Worm (Caenorhabditis elegans) whole organism, mixed stage, embryonic: ENCODE measurements around the gene C34C12.7.

Experiments
- elt-1 ChIP-seq: sonication (generic microtip); optimal IDR thresholded peaks from 2 replicates; lab custom pipeline; 2017; ENCODE audit warnings: missing genetic modification characterization, mild to moderate bottlenecking, missing compliant biosample characterization, antibody characterized with exemption, moderate library complexity, borderline replicate concordance; ENCODE audit not compliant: insufficient read depth
- flh-1 ChIP-seq: fragments of 200-800 bp; sonication (Bioruptor generic); optimal IDR thresholded peaks from 2 replicates; lab custom pipeline; 2018; ENCODE audit warnings: mild to moderate bottlenecking, missing genetic modification characterization, moderate library complexity, missing compliant biosample characterization
- lsy-2 ChIP-seq: fragments of 150-350 bp; optimal IDR thresholded peaks from 2 replicates; lab custom pipeline; 2014; ENCODE audit warnings: missing biosample characterization, missing genetic modification characterization
- mep-1 ChIP-seq: fragments of 150-350 bp; optimal IDR thresholded peaks from 2 replicates; lab custom pipeline; 2017; ENCODE audit warnings: missing biosample characterization, missing genetic modification reagents, missing genetic modification characterization, inconsistent platforms
- nhr-237 ChIP-seq: fragments of 150-350 bp; optimal IDR thresholded peaks from 2 replicates; lab custom pipeline; 2014; ENCODE audit warnings: missing biosample characterization, missing genetic modification characterization
- nhr-76 ChIP-seq: sonication (generic microtip); optimal IDR thresholded peaks from 2 replicates; lab custom pipeline; 2017; ENCODE audit warnings: missing biosample characterization, missing genetic modification characterization
- unc-62 ChIP-seq: fragments of 150-350 bp; optimal IDR thresholded peaks from 2 replicates; lab custom pipeline; 2014; ENCODE audit warnings: missing biosample characterization, missing genetic modification reagents, missing genetic modification characterization
- ztf-11 ChIP-seq: fragments of 150-350 bp; optimal IDR thresholded peaks from 2 replicates; lab custom pipeline; 2014; ENCODE audit warnings: missing biosample characterization, missing genetic modification characterization

ce11 chrIII:3444139-3444538 is 44.0 kb downstream of the C34C12.7 start, which contains the start of gene spe-41:
- TF ChIP-seq lsy-2 (no peak), flh-1 (GFP tag; lab: Kevin White, UChicago) (no peak), nhr-237 (tag; lab: Kevin White, UChicago) (no peak), ztf-11 (tag; lab: Kevin White, UChicago) (no peak), elt-1 (no peak), unc-62 (GFP tag; lab: Kevin White, UChicago) (no peak), nhr-76 (tag; lab: Kevin White, UChicago) (no peak), mep-1 (tag; lab: Kevin White, UChicago) (no peak)
